Fruit fly (Drosophila melanogaster) whole organism, embryonic: Measurements from ENCODE around the gene CG43175.

Experiments
- Abd-B ChIP-seq: fragments of 200-800 bp; sonication (Bioruptor generic); optimal IDR thresholded peaks from 2 replicates; lab custom pipeline; 2018; ENCODE audit warnings: missing biosample characterization, mild to moderate bottlenecking, missing genetic modification characterization, moderate library complexity
- CG10654 ChIP-seq: fragments of 200-800 bp; sonication (Bioruptor generic); optimal IDR thresholded peaks from 2 replicates; lab custom pipeline; 2016; ENCODE audit warnings: missing biosample characterization, missing genetic modification characterization
- CG11093 ChIP-seq: fragments of 200-800 bp; sonication (Bioruptor generic); IDR thresholded peaks from 3 replicates; pipeline ENCODE4 v1.3.6; 2022; ENCODE audit warnings: missing biosample characterization, missing genetic modification characterization
- CG12659 ChIP-seq: fragments of 200-800 bp; sonication (Bioruptor generic); optimal IDR thresholded peaks from 3 replicates; lab custom pipeline; 2017; ENCODE audit warnings: mild to moderate bottlenecking, missing biosample characterization, missing genetic modification reagents, missing genetic modification characterization
- CG13894 ChIP-seq: fragments of 200-800 bp; sonication (Bioruptor generic); optimal IDR thresholded peaks from 3 replicates; lab custom pipeline; 2018; ENCODE audit warnings: missing biosample characterization, mild to moderate bottlenecking, missing genetic modification characterization, moderate library complexity
- CG15011 ChIP-seq: fragments of 200-800 bp; sonication (Bioruptor generic); optimal IDR thresholded peaks from 3 replicates; lab custom pipeline; 2018; ENCODE audit warnings: missing biosample characterization, mild to moderate bottlenecking, missing genetic modification characterization
- CG16813 ChIP-seq: fragments of 200-800 bp; sonication (Bioruptor generic); IDR thresholded peaks from 3 replicates; pipeline ENCODE4 v1.3.6; 2022; ENCODE audit warnings: missing biosample characterization, missing genetic modification characterization; ENCODE audit not compliant: partially characterized antibody
- CG16815 ChIP-seq: fragments of 200-800 bp; sonication (Bioruptor generic); optimal IDR thresholded peaks from 3 replicates; lab custom pipeline; 2017; ENCODE audit warnings: missing biosample characterization, mild to moderate bottlenecking, missing genetic modification characterization
- CG17186 ChIP-seq: fragments of 200-800 bp; sonication (Bioruptor generic); optimal IDR thresholded peaks from 3 replicates; lab custom pipeline; 2017; ENCODE audit warnings: missing biosample characterization, missing genetic modification reagents, missing genetic modification characterization
- CG17361 ChIP-seq: fragments of 200-800 bp; sonication (Bioruptor generic); IDR thresholded peaks from 3 replicates; pipeline ENCODE4 v1.3.6; 2022; ENCODE audit warnings: missing biosample characterization, missing genetic modification characterization
- CG18011 ChIP-seq: fragments of 200-800 bp; sonication (Bioruptor generic); optimal IDR thresholded peaks from 2 replicates; lab custom pipeline; 2017; ENCODE audit warnings: missing biosample characterization, missing genetic modification characterization, mild to moderate bottlenecking, moderate library complexity, missing genotype
- CG30020 ChIP-seq: fragments of 200-800 bp; optimal IDR thresholded peaks from 2 replicates; lab custom pipeline; 2019; ENCODE audit warnings: missing biosample characterization, mild to moderate bottlenecking, missing genetic modification characterization, moderate library complexity
- CG3065 ChIP-seq: fragments of 200-800 bp; sonication (Bioruptor generic); optimal IDR thresholded peaks from 2 replicates; lab custom pipeline; 2016; ENCODE audit warnings: missing biosample characterization, missing genetic modification characterization
- CG31224 ChIP-seq: fragments of 200-800 bp; sonication (Bioruptor generic); IDR thresholded peaks from 2 replicates; pipeline ENCODE4 v1.3.6; 2022; ENCODE audit warnings: missing biosample characterization, missing genetic modification characterization
- CG31365 ChIP-seq: fragments of 200-800 bp; sonication (Bioruptor generic); optimal IDR thresholded peaks from 2 replicates; lab custom pipeline; 2018; ENCODE audit warnings: missing biosample characterization, mild to moderate bottlenecking, missing genetic modification characterization
- CG3407 ChIP-seq: fragments of 200-800 bp; sonication (Bioruptor generic); optimal IDR thresholded peaks from 2 replicates; lab custom pipeline; 2018; ENCODE audit warnings: missing biosample characterization, mild to moderate bottlenecking, missing genetic modification characterization
- CG4360 ChIP-seq: fragments of 200-800 bp; sonication (Bioruptor generic); IDR thresholded peaks from 2 replicates; pipeline ENCODE4 v1.3.6; 2022; ENCODE audit warnings: missing biosample characterization, missing genetic modification characterization
- CG7271 ChIP-seq: fragments of 200-800 bp; sonication (Bioruptor generic); optimal IDR thresholded peaks from 2 replicates; lab custom pipeline; 2018; ENCODE audit warnings: missing biosample characterization, mild to moderate bottlenecking, missing genetic modification characterization, moderate library complexity
- Ets65A ChIP-seq: fragments of 200-800 bp; sonication (Bioruptor generic); peaks from one replicate; lab custom pipeline; 2016; ENCODE audit warnings: missing biosample characterization, missing genetic modification characterization
- HLHmδ ChIP-seq: fragments of 200-800 bp; sonication (Bioruptor generic); optimal IDR thresholded peaks from 2 replicates; lab custom pipeline; 2018; ENCODE audit warnings: missing biosample characterization, mild to moderate bottlenecking, missing genetic modification characterization, moderate library complexity
- Hand ChIP-seq: fragments of 200-800 bp; sonication (Bioruptor generic); optimal IDR thresholded peaks from 2 replicates; lab custom pipeline; 2017; ENCODE audit warnings: mild to moderate bottlenecking, missing biosample characterization, missing genetic modification reagents, missing genetic modification characterization
- Hmr ChIP-seq: fragments of 200-800 bp; sonication (Bioruptor generic); optimal IDR thresholded peaks from 3 replicates; lab custom pipeline; 2017; ENCODE audit warnings: mild to moderate bottlenecking, missing biosample characterization, missing genetic modification reagents, missing genetic modification characterization
- Max ChIP-seq: fragments of 200-800 bp; sonication (Bioruptor generic); optimal IDR thresholded peaks from 2 replicates; lab custom pipeline; 2016; ENCODE audit warnings: missing biosample characterization, mild to moderate bottlenecking, missing genetic modification characterization
- NFAT ChIP-seq: fragments of 200-800 bp; sonication (Bioruptor generic); IDR thresholded peaks from 2 replicates; pipeline ENCODE4 v1.3.6; 2022; ENCODE audit warnings: missing biosample characterization, missing genetic modification characterization
- Oli ChIP-seq: fragments of 200-800 bp; sonication (Bioruptor generic); optimal IDR thresholded peaks from 2 replicates; lab custom pipeline; 2018; ENCODE audit warnings: missing biosample characterization, mild to moderate bottlenecking, missing genetic modification characterization, moderate library complexity
- TFAM ChIP-seq: fragments of 200-800 bp; sonication (Bioruptor generic); optimal IDR thresholded peaks from 2 replicates; lab custom pipeline; 2017; ENCODE audit warnings: missing biosample characterization, missing genetic modification characterization, inconsistent platforms
- Usf ChIP-seq: fragments of 200-800 bp; sonication (Bioruptor generic); optimal IDR thresholded peaks from 2 replicates; lab custom pipeline; 2017; ENCODE audit warnings: missing genotype, missing biosample characterization, missing genetic modification characterization
- Xbp1 ChIP-seq: fragments of 200-800 bp; sonication (Bioruptor generic); optimal IDR thresholded peaks from 3 replicates; lab custom pipeline; 2016; ENCODE audit warnings: missing biosample characterization, mild to moderate bottlenecking, missing genetic modification characterization
- ac ChIP-seq: fragments of 200-800 bp; sonication (Bioruptor generic); optimal IDR thresholded peaks from 3 replicates; lab custom pipeline; 2017; ENCODE audit warnings: missing biosample characterization, mild to moderate bottlenecking, missing genetic modification characterization
- croc ChIP-seq: fragments of 200-800 bp; sonication (Bioruptor generic); conservative IDR thresholded peaks from 3 replicates; pipeline ENCODE4 v1.3.6; 2022; ENCODE audit warnings: missing biosample characterization, missing genetic modification characterization
- disco-r ChIP-seq: fragments of 200-800 bp; sonication (Bioruptor generic); optimal IDR thresholded peaks from 2 replicates; lab custom pipeline; 2016; ENCODE audit warnings: missing biosample characterization, missing genetic modification characterization
- esg ChIP-seq: fragments of 200-800 bp; sonication (Bioruptor generic); conservative IDR thresholded peaks from 2 replicates; pipeline ENCODE4 v1.3.6; 2022; ENCODE audit warnings: missing biosample characterization, missing genetic modification characterization
- fu2 ChIP-seq: fragments of 200-800 bp; sonication (Bioruptor generic); optimal IDR thresholded peaks from 2 replicates; lab custom pipeline; 2016; ENCODE audit warnings: missing biosample characterization, missing genetic modification characterization
- gsb ChIP-seq: fragments of 200-800 bp; sonication (Bioruptor generic); IDR thresholded peaks from 2 replicates; pipeline ENCODE4 v1.3.6; 2022; ENCODE audit warnings: missing biosample characterization, missing genetic modification characterization
- gt ChIP-seq: fragments of 200-800 bp; sonication (Bioruptor generic); IDR thresholded peaks from 2 replicates; pipeline ENCODE4 v1.3.6; 2022; ENCODE audit warnings: missing biosample characterization, missing genetic modification characterization
- ind ChIP-seq: fragments of 200-800 bp; sonication (Bioruptor generic); optimal IDR thresholded peaks from 3 replicates; lab custom pipeline; 2016; ENCODE audit warnings: missing biosample characterization, missing genetic modification characterization
- nom ChIP-seq: fragments of 200-800 bp; sonication (Bioruptor generic); optimal IDR thresholded peaks from 2 replicates; lab custom pipeline; 2017; ENCODE audit warnings: missing biosample characterization, missing genetic modification characterization, mild to moderate bottlenecking, moderate library complexity, missing genetic modification reagents
- org-1 ChIP-seq: fragments of 200-800 bp; sonication (Bioruptor generic); optimal IDR thresholded peaks from 2 replicates; lab custom pipeline; 2017; ENCODE audit warnings: missing biosample characterization, missing genetic modification characterization
- sim ChIP-seq: fragments of 200-800 bp; sonication (Bioruptor generic); IDR thresholded peaks from 2 replicates; pipeline ENCODE4 v1.3.6; 2022; ENCODE audit warnings: missing biosample characterization, missing genetic modification characterization
- usp ChIP-seq: fragments of >200 bp; optimal IDR thresholded peaks from 2 replicates; lab custom pipeline; 2017; ENCODE audit warnings: missing biosample characterization, missing genetic modification characterization

Gene CG43175

dm6 chr3R:17624549-17624948 is 6.0 kb upstream of the CG43175 start (continued):
- TF ChIP-seq CG30020 (tag; lab: Kevin White, UChicago): no peak

- TF ChIP-seq CG31224 (GFP tag; lab: Robert Waterston, UW): no peak
- TF ChIP-seq nom: no peak
- TF ChIP-seq TFAM (GFP tag; lab: Kevin White, UChicago): no peak
- TF ChIP-seq Xbp1 (GFP tag; lab: Kevin White, UChicago): no peak
- no peak for TF ChIP-seq croc (GFP tag; lab: Robert Waterston, UW)
- TF ChIP-seq CG10654 (GFP tag; lab: Kevin White, UChicago): no peak
- no peak for TF ChIP-seq ac
- TF ChIP-seq CG15011 (GFP tag; lab: Kevin White, UChicago): no peak
- no peak for TF ChIP-seq sim (GFP tag; lab: Robert Waterston, UW)
- TF ChIP-seq CG31365 (tag; lab: Kevin White, UChicago): no peak
- TF ChIP-seq usp (GFP tag; lab: Kevin White, UChicago): no peak
- no peak for TF ChIP-seq CG16815 (GFP tag; lab: Kevin White, UChicago)
- no peak for TF ChIP-seq Hmr
- TF ChIP-seq gt: no peak
- no peak for TF ChIP-seq NFAT (GFP tag; lab: Robert Waterston, UW)
- TF ChIP-seq CG3065 (GFP tag; lab: Kevin White, UChicago): no peak
- no peak for TF ChIP-seq esg
- no peak for TF ChIP-seq org-1 (GFP tag; lab: Kevin White, UChicago)
- TF ChIP-seq gsb: no peak
- no peak for TF ChIP-seq CG18011 (GFP tag; lab: Kevin White, UChicago)
These were observed 5.5 kb upstream of the CG43175 start, which contains the start of gene AttD for dm6 chr3R:17624968-17625367. AttD (plus strand) TSS chr3R:17625268.

dm6 chr3R:17626827-17627226 is 3.7 kb upstream of the CG43175 start, which contains the start of gene CG14325:
CG14325 (plus strand) TSS chr3R:17627127.
- no peak for TF ChIP-seq CG4360 (GFP tag; lab: Robert Waterston, UW)
- TF ChIP-seq CG7271: no peak
- no peak for TF ChIP-seq CG17361
- no peak for TF ChIP-seq Oli (tag; lab: Kevin White, UChicago)
- no peak for TF ChIP-seq Ets65A (GFP tag; lab: Kevin White, UChicago)
- no peak for TF ChIP-seq disco-r (GFP tag; lab: Kevin White, UChicago)
- TF ChIP-seq CG17186 (GFP tag; lab: Kevin White, UChicago): no peak
- TF ChIP-seq CG11093: no peak
- no peak for TF ChIP-seq CG13894 (tag; lab: Kevin White, UChicago)
- TF ChIP-seq fu2 (GFP tag; lab: Kevin White, UChicago): no peak
- no peak for TF ChIP-seq HLHmδ (GFP tag; lab: Kevin White, UChicago)
- no peak for TF ChIP-seq CG3407 (GFP tag; lab: Kevin White, UChicago)
- no peak for TF ChIP-seq CG12659
- no peak for TF ChIP-seq ind (GFP tag; lab: Kevin White, UChicago)
- TF ChIP-seq CG16813 (GFP tag; lab: Robert Waterston, UW): no peak
- TF ChIP-seq Usf (GFP tag; lab: Kevin White, UChicago): no peak
- TF ChIP-seq Abd-B (GFP tag; lab: Kevin White, UChicago): no peak
- no peak for TF ChIP-seq Hand (GFP tag; lab: Kevin White, UChicago)
- no peak for TF ChIP-seq Max (GFP tag; lab: Kevin White, UChicago)
